Fruit fly (Drosophila melanogaster) whole organism, embryonic: Measurements from ENCODE around the gene Rpn10.

Experiments
- Asciz ChIP-seq: fragments of 200-800 bp; sonication (Bioruptor generic); optimal IDR thresholded peaks from 2 replicates; lab custom pipeline; 2017; ENCODE audit warnings: missing biosample characterization, mild to moderate bottlenecking, missing genetic modification characterization, missing genetic modification reagents
- CG12155 ChIP-seq: fragments of 200-800 bp; sonication (Bioruptor generic); optimal IDR thresholded peaks from 3 replicates; lab custom pipeline; 2016; ENCODE audit warnings: missing biosample characterization, missing genetic modification characterization
- CG12219 ChIP-seq: fragments of 200-800 bp; sonication (Bioruptor generic); optimal IDR thresholded peaks from 3 replicates; lab custom pipeline; 2018; ENCODE audit warnings: missing biosample characterization, mild to moderate bottlenecking, missing genetic modification characterization
- CG1233 ChIP-seq: fragments of 200-800 bp; sonication (Bioruptor generic); optimal IDR thresholded peaks from 4 replicates; lab custom pipeline; 2018; ENCODE audit warnings: missing biosample characterization, mild to moderate bottlenecking, missing genetic modification characterization
- CG13424 ChIP-seq: fragments of 200-800 bp; sonication (Bioruptor generic); optimal IDR thresholded peaks from 2 replicates; lab custom pipeline; 2019; ENCODE audit warnings: missing biosample characterization, mild to moderate bottlenecking, missing genetic modification characterization, moderate library complexity
- CG15073 ChIP-seq: fragments of 200-800 bp; sonication (Bioruptor generic); optimal IDR thresholded peaks from 2 replicates; lab custom pipeline; 2016; ENCODE audit warnings: missing biosample characterization, missing genetic modification characterization
- CG15514 ChIP-seq: fragments of 200-800 bp; sonication (Bioruptor generic); optimal IDR thresholded peaks from 3 replicates; lab custom pipeline; 2017; ENCODE audit warnings: missing biosample characterization, missing genetic modification characterization, mild to moderate bottlenecking, moderate library complexity, missing genetic modification reagents
- CG34376 ChIP-seq: fragments of 200-800 bp; sonication (Bioruptor generic); optimal IDR thresholded peaks from 2 replicates; lab custom pipeline; 2018; ENCODE audit warnings: missing biosample characterization, mild to moderate bottlenecking, missing genetic modification characterization
- CG3995 ChIP-seq: fragments of 200-800 bp; sonication (Bioruptor generic); optimal IDR thresholded peaks from 3 replicates; lab custom pipeline; 2016; ENCODE audit warnings: missing biosample characterization, missing genetic modification characterization
- CG6683 ChIP-seq: fragments of 200-800 bp; sonication (Bioruptor generic); optimal IDR thresholded peaks from 2 replicates; lab custom pipeline; 2017; ENCODE audit warnings: missing biosample characterization, mild to moderate bottlenecking, missing genetic modification characterization, missing genetic modification reagents
- CG6854 ChIP-seq: fragments of 200-800 bp; sonication (Bioruptor generic); optimal IDR thresholded peaks from 3 replicates; lab custom pipeline; 2017; ENCODE audit warnings: missing biosample characterization, mild to moderate bottlenecking, missing genetic modification characterization
- CG7357 ChIP-seq: fragments of 200-800 bp; sonication (Bioruptor generic); IDR thresholded peaks from 3 replicates; pipeline ENCODE4 v1.3.6; 2022; ENCODE audit warnings: missing biosample characterization, missing genetic modification characterization
- CG7839 ChIP-seq: fragments of 200-800 bp; sonication (Bioruptor generic); optimal IDR thresholded peaks from 3 replicates; lab custom pipeline; 2018; ENCODE audit warnings: missing biosample characterization, mild to moderate bottlenecking, missing genetic modification characterization, moderate library complexity
- CG8290 ChIP-seq, 3 experiments: fragments of 200-800 bp; sonication (Bioruptor generic); optimal IDR thresholded peaks; 2 replicates each; lab custom pipeline; 2016 to 2019; ENCODE audit warnings: missing biosample characterization in 3 of 3, missing genetic modification characterization in 3 of 3, mild to moderate bottlenecking in 2 of 3, moderate library complexity in 1 of 3
- CkIIα-i1 ChIP-seq: fragments of 200-800 bp; sonication (Bioruptor generic); IDR thresholded peaks from 2 replicates; pipeline ENCODE4 v1.3.6; 2022; ENCODE audit warnings: missing biosample characterization, missing genetic modification characterization
- D ChIP-seq, 2 experiments: fragments of 200-800 bp in 1 of 2; fragments of >200 bp in 1 of 2; sonication (Bioruptor generic) in 1 of 2; optimal IDR thresholded peaks; 2 replicates in 1 of 2; 3 replicates in 1 of 2; lab custom pipeline; 2017; ENCODE audit warnings: mild to moderate bottlenecking in 1 of 2, missing biosample characterization in 1 of 2, missing genetic modification characterization in 1 of 2, missing genetic modification reagents in 1 of 2
- Doc2 ChIP-seq: fragments of 200-800 bp; sonication (Bioruptor generic); IDR thresholded peaks from 2 replicates; pipeline ENCODE4 v1.3.6; 2022; ENCODE audit warnings: missing biosample characterization, missing genetic modification characterization
- Eip74EF ChIP-seq, 2 experiments: fragments of 200-800 bp in 1 of 2; fragments of >200 bp in 1 of 2; sonication (Bioruptor generic) in 1 of 2; optimal IDR thresholded peaks; 2 replicates each; lab custom pipeline; 2017 to 2019; ENCODE audit warnings: missing biosample characterization in 2 of 2, missing genetic modification characterization in 2 of 2, mild to moderate bottlenecking in 1 of 2, moderate library complexity in 1 of 2
- Elba2 ChIP-seq: fragments of 200-800 bp; sonication (Bioruptor generic); optimal IDR thresholded peaks from 3 replicates; lab custom pipeline; 2016; ENCODE audit warnings: missing biosample characterization, missing genetic modification characterization
- Ets65A ChIP-seq: fragments of 200-800 bp; sonication (Bioruptor generic); peaks from one replicate; lab custom pipeline; 2016; ENCODE audit warnings: missing biosample characterization, missing genetic modification characterization
- HmgZ ChIP-seq: fragments of 200-800 bp; sonication (Bioruptor generic); optimal IDR thresholded peaks from 2 replicates; lab custom pipeline; 2018; ENCODE audit warnings: missing biosample characterization, mild to moderate bottlenecking, missing genetic modification characterization
- Kr ChIP-seq: fragments of 200-800 bp; sonication (Bioruptor generic); optimal IDR thresholded peaks from 2 replicates; lab custom pipeline; 2017; ENCODE audit warnings: missing biosample characterization, mild to moderate bottlenecking, missing genetic modification characterization
- Lpt ChIP-seq: fragments of >200 bp; optimal IDR thresholded peaks from 2 replicates; lab custom pipeline; 2018; ENCODE audit warnings: missing biosample characterization, missing genetic modification characterization
- MESR4 ChIP-seq: fragments of 200-800 bp; sonication (Bioruptor generic); optimal IDR thresholded peaks from 2 replicates; lab custom pipeline; 2018; ENCODE audit warnings: missing biosample characterization, mild to moderate bottlenecking, missing genetic modification characterization, moderate library complexity
- Mrtf ChIP-seq: fragments of 200-800 bp; sonication (Bioruptor generic); IDR thresholded peaks from 3 replicates; pipeline ENCODE4 v1.3.6; 2022; ENCODE audit warnings: missing biosample characterization, missing genetic modification characterization
- NC2β ChIP-seq: fragments of 200-800 bp; sonication (Bioruptor generic); optimal IDR thresholded peaks from 2 replicates; lab custom pipeline; 2016; ENCODE audit warnings: missing biosample characterization, missing genetic modification characterization
- Nf-YA ChIP-seq: fragments of 200-800 bp; sonication (Bioruptor generic); IDR thresholded peaks from 2 replicates; pipeline ENCODE4 v1.3.6; 2022; ENCODE audit warnings: missing biosample characterization, missing genetic modification characterization
- Nf-YB ChIP-seq: fragments of 200-800 bp; sonication (Bioruptor generic); optimal IDR thresholded peaks from 3 replicates; lab custom pipeline; 2019; ENCODE audit warnings: missing biosample characterization, mild to moderate bottlenecking, missing genetic modification characterization, moderate library complexity
- Opbp ChIP-seq: fragments of 200-800 bp; sonication (Bioruptor generic); IDR thresholded peaks from 3 replicates; pipeline ENCODE4 v1.3.6; 2022; ENCODE audit warnings: missing biosample characterization, missing genetic modification characterization; ENCODE audit not compliant: partially characterized antibody
- Ssrp ChIP-seq: fragments of 200-800 bp; sonication (Bioruptor generic); optimal IDR thresholded peaks from 2 replicates; lab custom pipeline; 2018; ENCODE audit warnings: missing biosample characterization, mild to moderate bottlenecking, missing genetic modification characterization, moderate library complexity
- Vsx1 ChIP-seq: fragments of 200-800 bp; sonication (Bioruptor generic); optimal IDR thresholded peaks from 2 replicates; lab custom pipeline; 2017; ENCODE audit warnings: missing biosample characterization, mild to moderate bottlenecking, missing genetic modification characterization, missing genetic modification reagents
- Xrp1 ChIP-seq: fragments of 200-800 bp; sonication (Bioruptor generic); IDR thresholded peaks from 2 replicates; pipeline ENCODE4 v1.3.6; 2022; ENCODE audit warnings: missing biosample characterization, missing genetic modification characterization
- amos ChIP-seq: fragments of 200-800 bp; sonication (Bioruptor generic); IDR thresholded peaks from 2 replicates; pipeline ENCODE4 v1.3.6; 2022; ENCODE audit warnings: missing biosample characterization, missing genetic modification characterization; ENCODE audit not compliant: partially characterized antibody
- dati ChIP-seq: fragments of 200-800 bp; sonication (Bioruptor generic); IDR thresholded peaks from 2 replicates; pipeline ENCODE4 v1.3.6; 2022; ENCODE audit warnings: missing biosample characterization, missing genetic modification characterization
- gsb ChIP-seq: fragments of 200-800 bp; sonication (Bioruptor generic); IDR thresholded peaks from 2 replicates; pipeline ENCODE4 v1.3.6; 2022; ENCODE audit warnings: missing biosample characterization, missing genetic modification characterization
- gsb-n ChIP-seq: fragments of 200-800 bp; sonication (Bioruptor generic); optimal IDR thresholded peaks from 3 replicates; lab custom pipeline; 2018; ENCODE audit warnings: missing biosample characterization, mild to moderate bottlenecking, missing genetic modification characterization
- her ChIP-seq: fragments of 200-800 bp; sonication (Bioruptor generic); optimal IDR thresholded peaks from 2 replicates; lab custom pipeline; 2016; ENCODE audit warnings: missing biosample characterization, missing genetic modification characterization
- lov ChIP-seq, 2 experiments: fragments of 200-800 bp in 1 of 2; fragments of >200 bp in 1 of 2; sonication (Bioruptor generic) in 1 of 2; IDR thresholded peaks in 1 of 2; optimal IDR thresholded peaks in 1 of 2; 2 replicates in 1 of 2; 3 replicates in 1 of 2; pipeline versions ENCODE4 v1.3.6 to Lab custom; 2017 to 2022; ENCODE audit warnings: missing biosample characterization in 1 of 2, missing genetic modification characterization in 1 of 2
- maf-S ChIP-seq: fragments of 200-800 bp; sonication (Bioruptor generic); optimal IDR thresholded peaks from 2 replicates; lab custom pipeline; 2016; ENCODE audit warnings: missing biosample characterization, missing genetic modification characterization
- prd ChIP-seq, 3 experiments: fragments of >200 bp in 2 of 3; fragments of 200-800 bp in 1 of 3; sonication (Bioruptor generic) in 1 of 3; optimal IDR thresholded peaks in 2 of 3; IDR thresholded peaks in 1 of 3; 2 replicates in 2 of 3; 3 replicates in 1 of 3; pipeline versions ENCODE4 v1.3.6 to Lab custom; 2017 to 2022; ENCODE audit warnings: missing biosample characterization in 1 of 3, missing genetic modification characterization in 1 of 3
- psq ChIP-seq: fragments of 200-800 bp; sonication (Bioruptor generic); optimal IDR thresholded peaks from 2 replicates; lab custom pipeline; 2017; ENCODE audit warnings: missing biosample characterization, missing genetic modification characterization
- repo ChIP-seq: fragments of 200-800 bp; sonication (Bioruptor generic); optimal IDR thresholded peaks from 2 replicates; lab custom pipeline; 2016; ENCODE audit warnings: missing biosample characterization, missing genetic modification characterization
- rib ChIP-seq: fragments of 200-800 bp; sonication (Bioruptor generic); IDR thresholded peaks from 2 replicates; pipeline ENCODE4 v1.3.6; 2022; ENCODE audit warnings: missing biosample characterization, missing genetic modification characterization
- sna ChIP-seq: fragments of 200-800 bp; sonication (Bioruptor generic); IDR thresholded peaks from 2 replicates; pipeline ENCODE4 v1.3.6; 2022; ENCODE audit warnings: missing biosample characterization, missing genetic modification characterization; ENCODE audit not compliant: partially characterized antibody
- ttk ChIP-seq: fragments of 200-800 bp; sonication (Bioruptor generic); IDR thresholded peaks from 2 replicates; pipeline ENCODE4 v2.1.2; 2022; ENCODE audit warnings: missing biosample characterization, missing genetic modification characterization
- vfl ChIP-seq: fragments of 200-800 bp; sonication (Bioruptor generic); optimal IDR thresholded peaks from 2 replicates; lab custom pipeline; 2016; ENCODE audit warnings: missing biosample characterization, missing genetic modification characterization
- vnd ChIP-seq: fragments of 200-800 bp; sonication (Bioruptor generic); IDR thresholded peaks from 3 replicates; pipeline ENCODE4 v1.3.6; 2022; ENCODE audit warnings: missing biosample characterization, missing genetic modification characterization; ENCODE audit not compliant: partially characterized antibody

Rpn10 gene

DNA sequence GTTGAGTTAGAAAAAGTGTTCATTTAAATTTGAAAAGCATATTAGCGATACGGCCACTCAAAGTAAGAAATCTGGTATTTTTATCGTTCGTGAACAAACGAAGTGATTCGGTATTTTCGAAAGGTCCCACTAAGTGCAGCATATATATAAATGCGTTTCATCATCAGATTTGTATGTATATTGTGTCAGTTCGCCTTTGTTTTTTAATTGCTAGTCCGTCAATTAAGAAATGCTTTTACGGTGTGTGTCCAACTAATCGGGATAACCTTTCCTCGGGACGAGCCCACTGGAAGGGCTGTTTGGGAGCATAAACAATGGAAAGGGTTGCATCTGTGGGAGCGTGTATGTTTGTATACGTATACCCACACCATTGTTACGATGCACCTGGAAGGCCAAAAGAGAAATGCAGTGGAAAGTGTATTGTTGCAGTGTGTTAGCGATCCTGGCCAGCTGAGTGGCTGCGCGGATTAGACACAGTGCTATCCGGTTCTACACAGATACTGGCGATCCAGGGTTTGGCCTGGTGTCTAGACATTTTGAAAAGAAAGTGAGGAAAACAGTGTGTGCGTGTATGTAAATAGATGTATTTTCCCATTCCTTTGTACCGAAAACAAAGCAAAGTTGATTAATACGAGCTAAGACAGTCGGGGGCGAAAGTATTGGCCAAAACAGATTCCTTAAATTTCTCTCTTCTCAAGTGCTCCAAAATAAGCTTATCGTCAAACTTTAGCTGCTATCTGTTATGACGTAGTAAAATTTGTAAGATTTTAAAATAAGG is 13.6 kb upstream of the Rpn10 start, which contains the start of gene CG7611 (continued):
- TF ChIP-seq psq (GFP tag; lab: Kevin White, UChicago) (no peak), repo (GFP tag; lab: Kevin White, UChicago) (no peak), Doc2 (GFP tag; lab: Robert Waterston, UW) (no peak), CG3995 (peak; percentile 40), CG12219 (GFP tag; lab: Kevin White, UChicago) (no peak), maf-S (GFP tag; lab: Kevin White, UChicago) (no peak), Lpt (GFP tag; lab: Kevin White, UChicago) (no peak), her (no peak), Vsx1 (GFP tag; lab: Kevin White, UChicago) (no peak), NC2β (no peak), CG13424 (tag; lab: Kevin White, UChicago) (no peak), amos (no peak), dati (GFP tag; lab: Robert Waterston, UW) (no peak), Nf-YB (GFP tag; lab: Kevin White, UChicago) (no peak), Elba2 (GFP tag; lab: Kevin White, UChicago) (no peak), Ssrp (no peak), CG7839 (tag; lab: Kevin White, UChicago) (no peak), Asciz (GFP tag; lab: Kevin White, UChicago) (no peak), Nf-YA (GFP tag; lab: Robert Waterston, UW) (no peak), gsb (GFP tag; lab: Robert Waterston, UW) (no peak), CkIIα-i1 (no peak), ttk (GFP tag; lab: Robert Waterston, UW) (no peak), sna (GFP tag; lab: Robert Waterston, UW) (peak; percentile 50), lov (optimal IDR thresholded peaks at IDR 0.05; lab: Kevin White, UChicago) (no peak), lov (GFP tag; IDR thresholded peaks at IDR 0.05; lab: Robert Waterston, UW) (no peak), vfl (GFP tag; lab: Kevin White, UChicago) (no peak), Opbp (GFP tag; lab: Robert Waterston, UW) (no peak), Eip74EF (GFP tag; optimal IDR thresholded peaks at IDR 0.05; lab: Kevin White, UChicago) (no peak), rib (GFP tag; lab: Robert Waterston, UW) (no peak), MESR4 (GFP tag; lab: Kevin White, UChicago) (peak; percentile 97), CG15514 (GFP tag; lab: Kevin White, UChicago) (no peak), Kr (GFP tag; lab: Kevin White, UChicago) (peak; percentile 96), CG15073 (GFP tag; lab: Kevin White, UChicago) (peak; percentile 61), HmgZ (no peak), CG7357 (GFP tag; lab: Robert Waterston, UW) (no peak), Xrp1 (GFP tag; lab: Robert Waterston, UW) (no peak), Ets65A (no peak), CG34376 (GFP tag; lab: Kevin White, UChicago) (no peak), CG6683 (GFP tag; lab: Kevin White, UChicago) (no peak), CG8290 (GFP tag; optimal IDR thresholded peaks at IDR 0.05; lab: Kevin White, UChicago) (no peak), CG8290 (tag; optimal IDR thresholded peaks at IDR 0.05; lab: Kevin White, UChicago) (no peak), Mrtf (no peak), D (optimal IDR thresholded peaks at IDR 0.05; lab: Kevin White, UChicago) (peak; percentile 68), D (GFP tag; optimal IDR thresholded peaks at IDR 0.05; lab: Kevin White, UChicago) (peak; percentile 8), prd (optimal IDR thresholded peaks at IDR 0.05; lab: Kevin White, UChicago) (no peak), prd (GFP tag; IDR thresholded peaks at IDR 0.05; lab: Robert Waterston, UW) (no peak), CG6854 (no peak), vnd (no peak), CG1233 (no peak), gsb-n (no peak), CG12155 (GFP tag; lab: Kevin White, UChicago) (no peak)
